Fruit fly (Drosophila melanogaster): ENCODE data around the gene psh.

DNA sequence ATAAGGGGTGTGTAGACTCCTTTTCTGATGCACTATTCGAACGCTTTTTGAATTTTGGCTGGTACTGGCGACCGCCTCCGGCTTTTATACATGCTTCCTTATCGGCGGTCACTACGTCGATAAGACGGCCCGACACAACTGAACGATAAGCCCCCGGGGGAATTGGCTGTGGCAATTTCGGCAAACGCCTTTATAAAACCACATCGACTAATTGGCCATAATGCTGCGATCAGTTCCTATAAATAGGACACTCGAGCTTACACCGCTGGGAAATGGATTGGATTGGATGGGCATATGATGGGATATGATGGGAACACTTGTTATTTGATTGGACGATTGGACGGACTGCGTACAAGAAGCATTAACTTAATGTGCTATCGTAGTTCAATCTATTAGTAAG is 5.2 kb upstream of the psh start, which contains the start of gene CG15044:
- TF ChIP-seq pan (optimal IDR thresholded peaks at IDR 0.05), result no peak
- no peak for TF ChIP-seq CG8478 (optimal IDR thresholded peaks at IDR 0.05)
- no peak for TF ChIP-seq psq (optimal IDR thresholded peaks at IDR 0.05)
- TF ChIP-seq usp (GFP tag; optimal IDR thresholded peaks at IDR 0.05), result no peak
- no peak for TF ChIP-seq Dll (optimal IDR thresholded peaks at IDR 0.05)
- TF ChIP-seq EcR (GFP tag; optimal IDR thresholded peaks at IDR 0.05), result no peak

Data from whole organism.